Worm (Caenorhabditis elegans) whole organism, late embryonic: ENCODE results near the gene ent-1.

Experiments used
- C08G9.2 ChIP-seq: sonication (generic microtip); optimal IDR thresholded peaks from 2 replicates; lab custom pipeline; 2016; ENCODE audit warnings: mild to moderate bottlenecking, missing genetic modification characterization, moderate library complexity, missing compliant biosample characterization
- C38D4.7 ChIP-seq: fragments of 200-800 bp; sonication (Bioruptor generic); optimal IDR thresholded peaks from 2 replicates; lab custom pipeline; 2018; ENCODE audit warnings: mild to moderate bottlenecking, missing genetic modification characterization, moderate library complexity, missing compliant biosample characterization
- K02D7.2 ChIP-seq: sonication (generic microtip); optimal IDR thresholded peaks from 2 replicates; lab custom pipeline; 2017; ENCODE audit warnings: mild to moderate bottlenecking, missing genetic modification characterization, missing compliant biosample characterization
- K09A11.1 ChIP-seq: sonication (generic microtip); optimal IDR thresholded peaks from 2 replicates; lab custom pipeline; 2017; ENCODE audit warnings: antibody characterized with exemption, mild to moderate bottlenecking, missing genetic modification characterization, missing compliant biosample characterization; ENCODE audit not compliant: insufficient read depth
- T23F11.4 ChIP-seq: fragments of 200-800 bp; sonication (Bioruptor generic); optimal IDR thresholded peaks from 2 replicates; lab custom pipeline; 2018; ENCODE audit warnings: mild to moderate bottlenecking, missing genetic modification characterization, missing compliant biosample characterization
- Y22D7AL.16 ChIP-seq: sonication (generic microtip); optimal IDR thresholded peaks from 2 replicates; lab custom pipeline; 2016; ENCODE audit warnings: missing genetic modification characterization, missing compliant biosample characterization
- ama-1 ChIP-seq: fragments of 150-350 bp; optimal IDR thresholded peaks from 2 replicates; lab custom pipeline; 2014
- ceh-14 ChIP-seq: sonication (generic microtip); optimal IDR thresholded peaks from 2 replicates; lab custom pipeline; 2016; ENCODE audit warnings: missing genotype, missing genetic modification characterization, missing compliant biosample characterization
- ceh-18 ChIP-seq: sonication (generic microtip); optimal IDR thresholded peaks from 2 replicates; lab custom pipeline; 2016; ENCODE audit warnings: missing genetic modification characterization, missing compliant biosample characterization
- ceh-2 ChIP-seq: sonication (generic microtip); optimal IDR thresholded peaks from 2 replicates; lab custom pipeline; 2016; ENCODE audit warnings: missing genotype, missing genetic modification characterization, missing compliant biosample characterization
- ceh-24 ChIP-seq: sonication (generic microtip); optimal IDR thresholded peaks from 2 replicates; lab custom pipeline; 2016; ENCODE audit warnings: mild to moderate bottlenecking, missing genetic modification characterization, missing compliant biosample characterization
- ceh-30 ChIP-seq: fragments of 150-350 bp; optimal IDR thresholded peaks from 2 replicates; lab custom pipeline; 2014; ENCODE audit warnings: missing biosample characterization, missing genetic modification characterization
- ceh-31 ChIP-seq: sonication (generic microtip); optimal IDR thresholded peaks from 2 replicates; lab custom pipeline; 2016; ENCODE audit warnings: missing genetic modification characterization, missing compliant biosample characterization
- ceh-34 ChIP-seq: sonication (generic microtip); optimal IDR thresholded peaks from 2 replicates; lab custom pipeline; 2016; ENCODE audit warnings: mild to moderate bottlenecking, missing genetic modification characterization, missing compliant biosample characterization
- ceh-48 ChIP-seq: sonication (generic microtip); optimal IDR thresholded peaks from 2 replicates; lab custom pipeline; 2016; ENCODE audit warnings: missing genetic modification characterization, inconsistent platforms, missing compliant biosample characterization
- che-1 ChIP-seq: sonication (generic microtip); optimal IDR thresholded peaks from 2 replicates; lab custom pipeline; 2016; ENCODE audit warnings: mild to moderate bottlenecking, missing genetic modification characterization, missing compliant biosample characterization
- dmd-4 ChIP-seq: sonication (generic microtip); optimal IDR thresholded peaks from 2 replicates; lab custom pipeline; 2016; ENCODE audit warnings: borderline replicate concordance, missing genetic modification characterization, missing compliant biosample characterization
- elt-2 ChIP-seq: sonication (generic microtip); optimal IDR thresholded peaks from 2 replicates; lab custom pipeline; 2016; ENCODE audit warnings: missing genetic modification reagents, missing genetic modification characterization, missing compliant biosample characterization
- elt-4 ChIP-seq: sonication (generic microtip); optimal IDR thresholded peaks from 2 replicates; lab custom pipeline; 2016; ENCODE audit warnings: missing genetic modification characterization, missing compliant biosample characterization
- eyg-1 ChIP-seq: sonication (generic microtip); optimal IDR thresholded peaks from 2 replicates; lab custom pipeline; 2016; ENCODE audit warnings: missing genotype, missing genetic modification characterization, missing compliant biosample characterization
- hlh-30 ChIP-seq: sonication (generic microtip); optimal IDR thresholded peaks from 2 replicates; lab custom pipeline; 2017; ENCODE audit warnings: antibody characterized with exemption, missing genetic modification characterization, missing compliant biosample characterization; ENCODE audit not compliant: insufficient read depth
- hlh-6 ChIP-seq: sonication (generic microtip); optimal IDR thresholded peaks from 2 replicates; lab custom pipeline; 2016; ENCODE audit warnings: missing genotype, missing genetic modification characterization, missing compliant biosample characterization
- mec-3 ChIP-seq: sonication (generic microtip); optimal IDR thresholded peaks from 2 replicates; lab custom pipeline; 2016; ENCODE audit warnings: borderline replicate concordance, missing genetic modification characterization, missing compliant biosample characterization
- nfya-1 ChIP-seq: sonication (generic microtip); optimal IDR thresholded peaks from 2 replicates; lab custom pipeline; 2017; ENCODE audit warnings: missing genetic modification characterization, mild to moderate bottlenecking, missing compliant biosample characterization, antibody characterized with exemption, moderate library complexity
- nhr-232 ChIP-seq: sonication (generic microtip); optimal IDR thresholded peaks from 2 replicates; lab custom pipeline; 2016; ENCODE audit warnings: missing genetic modification characterization, missing compliant biosample characterization
- npax-4 ChIP-seq: sonication (generic microtip); optimal IDR thresholded peaks from 2 replicates; lab custom pipeline; 2016; ENCODE audit warnings: missing genetic modification characterization, missing compliant biosample characterization
- pag-3 ChIP-seq: sonication (generic microtip); optimal IDR thresholded peaks from 2 replicates; lab custom pipeline; 2016; ENCODE audit warnings: missing compliant biosample characterization, missing genetic modification characterization, borderline replicate concordance
- pat-9 ChIP-seq: fragments of 200-800 bp; sonication (Bioruptor generic); optimal IDR thresholded peaks from 2 replicates; lab custom pipeline; 2018; ENCODE audit warnings: mild to moderate bottlenecking, missing genetic modification characterization, moderate library complexity, missing compliant biosample characterization
- pax-1 ChIP-seq: fragments of 150-350 bp; optimal IDR thresholded peaks from 2 replicates; lab custom pipeline; 2014; ENCODE audit warnings: missing biosample characterization, missing genetic modification characterization
- pha-2 ChIP-seq: sonication (generic microtip); optimal IDR thresholded peaks from 2 replicates; lab custom pipeline; 2017; ENCODE audit warnings: mild to moderate bottlenecking, missing genetic modification characterization, missing compliant biosample characterization
- pha-4 ChIP-seq: fragments of 150-350 bp; optimal IDR thresholded peaks from 2 replicates; lab custom pipeline; 2018; ENCODE audit warnings: missing biosample characterization, missing genetic modification reagents, missing genetic modification characterization
- pros-1 ChIP-seq: fragments of 150-350 bp; optimal IDR thresholded peaks from 2 replicates; lab custom pipeline; 2014; ENCODE audit warnings: missing biosample characterization, missing genetic modification reagents, missing genetic modification characterization
- ref-2 ChIP-seq: sonication (generic microtip); optimal IDR thresholded peaks from 2 replicates; lab custom pipeline; 2016; ENCODE audit warnings: missing genetic modification characterization, missing compliant biosample characterization
- rnt-1 ChIP-seq: sonication (generic microtip); optimal IDR thresholded peaks from 2 replicates; lab custom pipeline; 2016; ENCODE audit warnings: missing genetic modification characterization, missing compliant biosample characterization
- sdc-2 ChIP-seq: sonication (generic microtip); optimal IDR thresholded peaks from 2 replicates; lab custom pipeline; 2016; ENCODE audit warnings: missing genotype, missing genetic modification characterization, missing compliant biosample characterization
- syd-9 ChIP-seq: sonication (generic microtip); optimal IDR thresholded peaks from 2 replicates; lab custom pipeline; 2016; ENCODE audit warnings: mild to moderate bottlenecking, missing genetic modification characterization, moderate library complexity, missing compliant biosample characterization
- tbx-2 ChIP-seq: sonication (generic microtip); optimal IDR thresholded peaks from 2 replicates; lab custom pipeline; 2016; ENCODE audit warnings: missing genetic modification characterization, missing compliant biosample characterization
- ttx-3 ChIP-seq: sonication (generic microtip); optimal IDR thresholded peaks from 2 replicates; lab custom pipeline; 2016; ENCODE audit warnings: missing genetic modification reagents, missing genetic modification characterization, missing compliant biosample characterization
- unc-55 ChIP-seq: sonication (generic microtip); optimal IDR thresholded peaks from 2 replicates; lab custom pipeline; 2017; ENCODE audit warnings: missing biosample characterization, missing genetic modification reagents, missing genetic modification characterization
- unc-86 ChIP-seq: sonication (generic microtip); optimal IDR thresholded peaks from 2 replicates; lab custom pipeline; 2016; ENCODE audit warnings: missing genetic modification characterization, missing compliant biosample characterization
- ztf-16 ChIP-seq: sonication (generic microtip); optimal IDR thresholded peaks from 2 replicates; lab custom pipeline; 2017; ENCODE audit warnings: missing genetic modification characterization, missing compliant biosample characterization

The ent-1 gene

ce11 chrIV:11646908-11647307 lies 8.4 kb downstream of the ent-1 start:
- TF ChIP-seq nfya-1 (tag; lab: Kevin White, UChicago) (no peak), ceh-2 (tag; lab: Kevin White, UChicago) (no peak)

ce11 chrIV:11645354-11645753 lies 9.9 kb downstream of the ent-1 start:
- TF ChIP-seq elt-2 (tag; lab: Kevin White, UChicago): peak; percentile 17
- TF ChIP-seq ceh-34 (tag; lab: Kevin White, UChicago): no peak

- TF ChIP-seq ceh-14 (tag; lab: Kevin White, UChicago): no peak
- no peak for TF ChIP-seq ceh-24 (tag; lab: Kevin White, UChicago)
- TF ChIP-seq npax-4 (tag; lab: Kevin White, UChicago): no peak
- TF ChIP-seq hlh-30 (tag; lab: Kevin White, UChicago): no peak
- no peak for TF ChIP-seq ama-1 (lab: Kevin White, UChicago)
- no peak for TF ChIP-seq tbx-2 (tag; lab: Kevin White, UChicago)
- no peak for TF ChIP-seq pax-1 (tag; lab: Kevin White, UChicago)
These were observed 10.6 kb downstream of the ent-1 start for ce11 chrIV:11644705-11645104.

DNA sequence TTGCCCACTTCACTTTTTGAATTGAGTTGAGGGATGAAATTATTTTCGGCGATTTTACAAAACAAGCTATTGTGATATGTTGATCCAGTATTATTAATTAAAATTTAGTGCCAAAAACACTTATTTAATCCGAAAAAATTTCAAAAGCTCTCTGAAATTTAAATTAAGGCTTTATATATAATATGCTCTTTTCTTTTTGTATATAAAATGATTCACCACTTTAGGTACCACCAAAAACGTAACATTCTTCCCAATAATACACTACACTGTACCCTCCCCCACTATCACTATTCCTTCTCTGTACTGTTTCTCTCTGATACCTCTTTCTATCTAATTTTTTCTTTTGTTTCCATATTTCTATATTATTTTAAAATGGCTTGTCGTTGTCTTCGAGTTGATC lies 11.4 kb downstream of the ent-1 start, which contains the start of gene prx-2:
Gene prx-2 (plus strand): TSS at position 301 of the 400 bp plus-strand sequence.
- TF ChIP-seq syd-9: no peak
- TF ChIP-seq pros-1 (tag; lab: Kevin White, UChicago): no peak
- TF ChIP-seq ama-1 (lab: Kevin White, UChicago): no peak
- TF ChIP-seq pat-9 (tag; lab: Kevin White, UChicago): no peak
- TF ChIP-seq che-1 (tag; lab: Kevin White, UChicago): no peak
- TF ChIP-seq mec-3: no peak
- no peak for TF ChIP-seq ceh-14 (tag; lab: Kevin White, UChicago)
- no peak for TF ChIP-seq nhr-232 (tag; lab: Kevin White, UChicago)
- TF ChIP-seq K02D7.2 (tag; lab: Kevin White, UChicago): no peak
- no peak for TF ChIP-seq ceh-18 (tag; lab: Kevin White, UChicago)
- TF ChIP-seq pag-3: no peak
- no peak for TF ChIP-seq C38D4.7 (GFP tag; lab: Kevin White, UChicago)
- TF ChIP-seq eyg-1 (tag; lab: Kevin White, UChicago): no peak
- TF ChIP-seq C08G9.2 (tag; lab: Kevin White, UChicago): no peak

ce11 chrIV:11641802-11642201 lies 13.5 kb downstream of the ent-1 start, which contains the start of gene ZK809.1:
Gene ZK809.1 (plus strand): TSS chrIV:11642102.
- TF ChIP-seq C38D4.7 (GFP tag; lab: Kevin White, UChicago) (no peak), rnt-1 (tag; lab: Kevin White, UChicago) (no peak), elt-4 (tag; lab: Kevin White, UChicago) (no peak), ceh-2 (tag; lab: Kevin White, UChicago) (no peak), pros-1 (tag; lab: Kevin White, UChicago) (no peak), elt-2 (tag; lab: Kevin White, UChicago) (no peak), ref-2 (tag; lab: Kevin White, UChicago) (no peak), ceh-31 (tag; lab: Kevin White, UChicago) (no peak), C08G9.2 (tag; lab: Kevin White, UChicago) (no peak), ceh-18 (tag; lab: Kevin White, UChicago) (no peak)

ce11 chrIV:11640915-11641314 lies 14.4 kb downstream of the ent-1 start, which contains the start of gene ttr-50:
Gene ttr-50 (minus strand): TSS chrIV:11641015.
- TF ChIP-seq pha-4 (tag; lab: Kevin White, UChicago) (no peak), elt-2 (tag; lab: Kevin White, UChicago) (peak; percentile 71)

- TF ChIP-seq ztf-16 (tag; lab: Kevin White, UChicago) (no peak), ceh-48 (tag; lab: Kevin White, UChicago) (no peak), ref-2 (tag; lab: Kevin White, UChicago) (no peak), unc-55 (GFP tag; lab: Kevin White, UChicago) (no peak), dmd-4 (tag; lab: Kevin White, UChicago) (no peak), ceh-2 (tag; lab: Kevin White, UChicago) (no peak), T23F11.4 (GFP tag; lab: Kevin White, UChicago) (no peak), ttx-3 (tag; lab: Kevin White, UChicago) (no peak), hlh-6 (tag; lab: Kevin White, UChicago) (no peak), Y22D7AL.16 (tag; lab: Kevin White, UChicago) (no peak), sdc-2 (no peak), ceh-30 (tag; lab: Kevin White, UChicago) (no peak), pha-2 (tag; lab: Kevin White, UChicago) (no peak), unc-86 (tag; lab: Kevin White, UChicago) (no peak), K09A11.1 (tag; lab: Kevin White, UChicago) (no peak)
These were observed 17.3 kb downstream of the ent-1 start, which contains the start of gene rbm-17 for ce11 chrIV:11638016-11638415. Gene rbm-17 (plus strand): TSS chrIV:11638316.
